Fruit fly (Drosophila melanogaster) whole organism, pupa: ENCODE results near the gene rha.

Experiments
- CG12605 ChIP-seq: fragments of 200-800 bp; sonication (Bioruptor generic); IDR thresholded peaks from 2 replicates; pipeline ENCODE4 v1.3.6; 2022; ENCODE audit warnings: missing biosample characterization, missing genetic modification characterization
- CG13204 ChIP-seq: fragments of 200-800 bp; sonication (Bioruptor generic); optimal IDR thresholded peaks from 2 replicates; lab custom pipeline; 2018; ENCODE audit warnings: missing biosample characterization, mild to moderate bottlenecking, missing genetic modification characterization, moderate library complexity
- CG14655 ChIP-seq: fragments of 200-800 bp; sonication (Bioruptor generic); optimal IDR thresholded peaks from 3 replicates; lab custom pipeline; 2017; ENCODE audit warnings: mild to moderate bottlenecking, missing biosample characterization, missing genetic modification reagents, missing genetic modification characterization
- CG15710 ChIP-seq: fragments of 200-800 bp; sonication (Bioruptor generic); optimal IDR thresholded peaks from 2 replicates; lab custom pipeline; 2018; ENCODE audit warnings: missing biosample characterization, mild to moderate bottlenecking, missing genetic modification characterization, moderate library complexity
- CG17806 ChIP-seq: fragments of 200-800 bp; sonication (Bioruptor generic); optimal IDR thresholded peaks from 2 replicates; lab custom pipeline; 2018; ENCODE audit warnings: missing biosample characterization, mild to moderate bottlenecking, missing genetic modification characterization, moderate library complexity
- CG32121 ChIP-seq: fragments of 200-800 bp; sonication (Bioruptor generic); IDR thresholded peaks from 2 replicates; pipeline ENCODE4 v1.3.6; 2022; ENCODE audit warnings: missing biosample characterization, missing genetic modification characterization
- CG4496 ChIP-seq: fragments of 200-800 bp; sonication (Bioruptor generic); IDR thresholded peaks from 3 replicates; pipeline ENCODE4 v1.3.6; 2022; ENCODE audit warnings: missing biosample characterization, missing genetic modification characterization
- CG8301 ChIP-seq: fragments of 200-800 bp; sonication (Bioruptor generic); optimal IDR thresholded peaks from 2 replicates; lab custom pipeline; 2018; ENCODE audit warnings: missing biosample characterization, mild to moderate bottlenecking, missing genetic modification characterization
- D1 ChIP-seq: fragments of 200-800 bp; sonication (Bioruptor generic); optimal IDR thresholded peaks from 2 replicates; lab custom pipeline; 2018; ENCODE audit warnings: missing biosample characterization, mild to moderate bottlenecking, missing genetic modification characterization, moderate library complexity
- EcR ChIP-seq: fragments of 200-800 bp; sonication (Bioruptor generic); optimal IDR thresholded peaks from 3 replicates; lab custom pipeline; 2019; ENCODE audit warnings: missing biosample characterization, missing genetic modification characterization, mild to moderate bottlenecking, moderate library complexity, missing genetic modification reagents
- Ets98B ChIP-seq: fragments of 200-800 bp; sonication (Bioruptor generic); IDR thresholded peaks from 2 replicates; pipeline ENCODE4 v1.3.6; 2022; ENCODE audit warnings: missing biosample characterization, missing genetic modification characterization
- Pif1A ChIP-seq: fragments of 200-800 bp; sonication (Bioruptor generic); optimal IDR thresholded peaks from 3 replicates; lab custom pipeline; 2016; ENCODE audit warnings: missing biosample characterization, missing genetic modification characterization
- fd96Ca ChIP-seq: fragments of 200-800 bp; sonication (Bioruptor generic); IDR thresholded peaks from 3 replicates; pipeline ENCODE4 v1.3.6; 2022; ENCODE audit warnings: missing biosample characterization, missing genetic modification characterization
- gl ChIP-seq: fragments of 200-800 bp; sonication (Bioruptor generic); optimal IDR thresholded peaks from 2 replicates; lab custom pipeline; 2018; ENCODE audit warnings: missing biosample characterization, mild to moderate bottlenecking, missing genetic modification characterization

- TF ChIP-seq D1 (tag; lab: Kevin White, UChicago) = no peak
- TF ChIP-seq CG4496 = no peak
- no peak for TF ChIP-seq gl (tag; lab: Kevin White, UChicago)
- TF ChIP-seq EcR = no peak
- TF ChIP-seq CG12605 (GFP tag; lab: Robert Waterston, UW) = no peak
- TF ChIP-seq CG8301 = no peak
- TF ChIP-seq CG32121 (GFP tag; lab: Robert Waterston, UW) = no peak
- TF ChIP-seq fd96Ca (GFP tag; lab: Robert Waterston, UW) = no peak
- TF ChIP-seq Ets98B (GFP tag; lab: Robert Waterston, UW) = no peak
- no peak for TF ChIP-seq CG14655 (GFP tag; lab: Kevin White, UChicago)
- TF ChIP-seq CG17806 (tag; lab: Kevin White, UChicago) = no peak
- no peak for TF ChIP-seq CG13204 (GFP tag; lab: Kevin White, UChicago)
- no peak for TF ChIP-seq CG15710
- no peak for TF ChIP-seq Pif1A (GFP tag; lab: Kevin White, UChicago)
Observed at dm6 chr3R:25357985-25358384, 17.9 kb downstream of the rha start, which contains the start of gene ND-49L.
